Worm (Caenorhabditis elegans): Measurements from ENCODE around the gene sec-3.

ce11 chrX:3059299-3059698, 40.4 kb downstream of the sec-3 start, which contains the start of gene rsef-1:
- no peak for TF ChIP-seq ama-1 (optimal IDR thresholded peaks at IDR 0.05)
- TF ChIP-seq hmbx-1 (tag; optimal IDR thresholded peaks at IDR 0.05) = no peak
- no peak for TF ChIP-seq tbx-37 (GFP tag; conservative IDR thresholded peaks at IDR 0.05)
- no peak for TF ChIP-seq hmg-4 (GFP tag; optimal IDR thresholded peaks at IDR 0.05)
- TF ChIP-seq sea-1 (GFP tag; conservative IDR thresholded peaks at IDR 0.05) = no peak
- TF ChIP-seq ceh-36 (tag; optimal IDR thresholded peaks at IDR 0.05) = no peak
- no peak for TF ChIP-seq tbx-11 (GFP tag; IDR thresholded peaks at IDR 0.05)
- no peak for TF ChIP-seq scrt-1 (GFP tag; IDR thresholded peaks at IDR 0.05)
- TF ChIP-seq flt-1 (GFP tag; IDR thresholded peaks at IDR 0.05) = no peak
- no peak for TF ChIP-seq tra-4 (tag; optimal IDR thresholded peaks at IDR 0.05)
- no peak for TF ChIP-seq ceh-13 (GFP tag; optimal IDR thresholded peaks at IDR 0.05)
- TF ChIP-seq hnd-1 (tag; optimal IDR thresholded peaks at IDR 0.05) = no peak
- TF ChIP-seq aly-1 (tag; optimal IDR thresholded peaks at IDR 0.05) = no peak
- TF ChIP-seq F13C5.2 (tag; optimal IDR thresholded peaks at IDR 0.05) = no peak
